Fruit fly (Drosophila melanogaster): ENCODE results near the gene Seipin.
"Not testable (repeated sequence)": the region's sequence is repeated elsewhere in the genome, so short reads cannot be mapped to it uniquely, and the experiment has no call there.

The Seipin gene

DNA sequence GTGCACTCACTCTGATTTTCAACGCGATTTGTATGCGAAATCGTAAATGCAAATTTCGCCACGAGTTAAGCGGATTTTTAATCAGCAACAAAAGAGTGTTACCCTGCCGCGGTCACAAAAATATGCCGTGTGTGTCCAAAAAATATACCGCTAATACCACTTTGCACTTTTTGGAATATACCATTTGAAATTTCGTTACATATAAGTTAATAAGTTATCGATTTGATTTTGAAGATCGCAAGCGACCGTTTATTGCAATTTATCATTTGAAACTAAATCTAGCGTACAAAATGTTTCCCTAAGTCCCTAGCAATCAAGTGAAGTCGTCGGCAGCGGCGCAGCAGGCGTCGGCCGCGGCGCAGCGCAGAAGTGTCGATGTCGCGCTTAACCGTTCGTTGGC, 9.4 kb upstream of the Seipin start, which contains the start of gene eIF3g1:
eIF3g1 (minus strand) TSS at position 101 of the 400 bp plus-strand sequence.
- TF ChIP-seq tai, Dfd, rgr (GFP tag; optimal IDR thresholded peaks at IDR 0.05): not testable (repeated sequence)

DNA sequence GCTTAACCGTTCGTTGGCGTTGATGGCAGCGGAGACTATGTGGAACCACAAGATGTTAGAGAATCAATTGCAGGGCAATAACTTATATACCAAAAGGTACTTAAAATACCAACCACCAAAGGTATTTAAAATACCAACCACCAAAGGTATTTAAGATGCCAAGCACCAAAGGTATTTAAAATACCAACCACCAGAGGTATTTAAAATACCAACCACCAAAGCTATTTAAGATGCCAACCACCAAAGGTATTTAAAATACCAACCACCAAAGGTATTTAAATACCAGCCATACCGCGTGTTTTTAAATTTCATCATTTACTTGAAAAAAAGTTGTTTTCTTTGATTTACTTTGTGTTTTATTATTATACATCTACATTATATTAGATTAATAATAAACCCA, 2.2 kb upstream of the Seipin start:
- TF ChIP-seq h (GFP tag; optimal IDR thresholded peaks at IDR 0.05) (no peak), br (GFP tag; optimal IDR thresholded peaks at IDR 0.05) (no peak), woc (GFP tag; optimal IDR thresholded peaks at IDR 0.05) (no peak), CG9705 (GFP tag; optimal IDR thresholded peaks at IDR 0.05) (no peak), fru (GFP tag; optimal IDR thresholded peaks at IDR 0.05) (no peak), Hr83 (GFP tag; optimal IDR thresholded peaks at IDR 0.05; ENCODE audit: poor library complexity, severe bottlenecking) (no peak), Dfd (GFP tag; optimal IDR thresholded peaks at IDR 0.05) (no peak), foxo (GFP tag; optimal IDR thresholded peaks at IDR 0.05) (no peak), Sp1 (GFP tag; optimal IDR thresholded peaks at IDR 0.05) (no peak), dsf (GFP tag; optimal IDR thresholded peaks at IDR 0.05; ENCODE audit: borderline replicate concordance) (no peak), psq (GFP tag; optimal IDR thresholded peaks at IDR 0.05) (no peak), Jra (GFP tag; optimal IDR thresholded peaks at IDR 0.05) (no peak), usp (GFP tag; optimal IDR thresholded peaks at IDR 0.05) (no peak), sv (GFP tag; optimal IDR thresholded peaks at IDR 0.05) (no peak), HLH106 (tag; optimal IDR thresholded peaks at IDR 0.05) (no peak), Myc (optimal IDR thresholded peaks at IDR 0.05) (no peak), N (GFP tag; optimal IDR thresholded peaks at IDR 0.05) (no peak), Hnf4 (GFP tag; optimal IDR thresholded peaks at IDR 0.05) (no peak)

DNA sequence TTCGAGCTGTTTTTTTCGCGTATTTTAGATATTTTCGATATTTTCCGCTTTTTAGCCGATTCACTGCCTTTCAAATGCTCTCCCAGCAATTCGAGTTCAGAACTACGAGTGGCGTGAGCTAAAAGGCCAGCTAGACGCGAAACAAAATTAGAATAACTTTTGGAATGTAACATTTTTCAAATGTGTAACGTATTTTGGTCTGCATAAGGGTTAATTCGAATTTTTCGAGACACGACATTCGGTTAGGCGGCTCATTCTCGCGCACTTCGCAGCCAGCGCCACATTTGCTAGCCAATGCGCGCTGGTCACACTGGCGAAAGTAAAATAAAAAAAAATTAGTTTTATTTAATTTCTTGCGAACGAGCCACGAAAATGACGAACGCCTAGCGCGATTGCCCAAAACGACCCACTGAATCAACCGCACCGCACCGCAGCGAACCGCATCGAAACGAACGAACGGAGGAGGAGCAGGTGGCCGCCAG, 5.0 kb downstream of the Seipin start, which contains the start of the genes brv3 and Pi4KIIIalpha:
brv3 (minus strand) TSS at position 51 of the 482 bp plus-strand sequence.
Pi4KIIIalpha (plus strand) TSS at position 280 of the 482 bp plus-strand sequence.
- TF ChIP-seq ey (GFP tag; optimal IDR thresholded peaks at IDR 0.05) (no peak), Myc (optimal IDR thresholded peaks at IDR 0.05) (no peak)

DNA sequence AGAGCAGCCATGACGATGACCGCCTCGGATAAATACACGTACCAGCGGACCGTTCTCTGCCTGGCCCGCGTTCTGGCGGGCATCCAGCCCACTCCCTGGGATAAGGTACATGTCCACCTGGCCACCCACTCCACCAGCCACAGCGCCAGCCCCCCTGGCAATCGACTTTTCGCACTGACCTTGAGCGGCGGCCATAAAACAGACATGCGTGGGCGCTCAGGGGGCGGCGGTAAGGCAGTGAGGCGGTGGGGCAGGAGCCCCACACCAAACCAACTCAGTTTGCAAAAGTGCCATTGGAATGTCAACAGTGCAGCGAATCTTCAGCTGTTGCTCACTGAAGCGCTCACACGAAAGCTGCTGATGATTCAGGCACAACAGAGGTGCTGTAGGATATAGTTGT, 5.4 kb downstream of the Seipin start:
- no peak for TF ChIP-seq ey (GFP tag; optimal IDR thresholded peaks at IDR 0.05)
- TF ChIP-seq rgr (GFP tag; optimal IDR thresholded peaks at IDR 0.05), result no peak
- no peak for TF ChIP-seq Sp1 (GFP tag; optimal IDR thresholded peaks at IDR 0.05)
- no peak for TF ChIP-seq sage (GFP tag; optimal IDR thresholded peaks at IDR 0.05)
- TF ChIP-seq HLH106 (tag; optimal IDR thresholded peaks at IDR 0.05), result no peak
- TF ChIP-seq Myc (optimal IDR thresholded peaks at IDR 0.05), result no peak
- TF ChIP-seq Mio (GFP tag; optimal IDR thresholded peaks at IDR 0.05), result no peak
- no peak for TF ChIP-seq CG9705 (GFP tag; optimal IDR thresholded peaks at IDR 0.05)

DNA sequence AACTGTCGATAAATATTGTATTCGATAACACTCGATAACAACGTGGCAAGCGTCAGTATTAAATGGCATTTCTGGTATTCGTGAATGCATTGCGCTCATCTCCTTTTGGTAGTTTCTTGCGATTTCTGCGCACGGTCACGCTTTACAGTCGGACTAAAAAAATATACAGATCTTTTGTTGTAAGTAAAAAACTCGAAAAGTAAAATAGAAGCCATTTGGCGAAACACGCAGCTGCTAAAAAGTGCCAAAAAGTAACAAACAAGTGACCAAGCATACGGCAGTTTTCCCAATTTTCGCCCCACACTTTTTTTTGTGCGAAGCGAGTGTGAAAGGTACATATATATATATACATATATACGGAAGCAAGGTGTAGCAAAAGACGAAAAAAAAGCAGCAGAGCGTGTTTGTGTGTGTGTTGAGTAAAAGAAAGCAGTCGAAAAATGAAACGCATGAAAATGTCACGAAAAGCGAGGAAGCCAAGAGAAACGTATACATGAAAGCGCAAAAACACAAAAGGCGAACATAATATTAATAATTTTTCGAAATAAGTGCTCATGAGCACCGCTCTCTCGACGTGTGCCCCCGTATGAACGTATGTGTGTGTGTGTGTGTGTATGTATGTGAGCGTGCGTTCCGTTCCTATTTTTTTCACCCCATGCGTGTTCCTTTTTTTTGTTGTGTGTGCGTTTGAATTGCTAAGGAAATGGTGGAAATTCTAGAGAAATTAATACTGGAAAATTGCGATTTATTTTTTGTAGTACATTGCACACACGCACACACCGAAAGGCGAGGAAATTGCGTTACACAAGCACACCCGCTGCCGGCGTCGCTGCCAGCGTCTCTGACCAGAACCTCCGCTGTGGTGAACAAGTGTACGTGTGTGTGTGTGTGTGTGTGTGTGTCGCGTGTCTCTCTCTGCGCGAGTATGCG, 14.5 kb downstream of the Seipin start, which contains the start of gene sgg:
sgg (plus strand) TSS at position 106 of the 930 bp plus-strand sequence.
- TF ChIP-seq h (GFP tag; optimal IDR thresholded peaks at IDR 0.05), result peak; percentile 66
- peak; percentile 64 for TF ChIP-seq psq (GFP tag; optimal IDR thresholded peaks at IDR 0.05)
- no peak for TF ChIP-seq dmrt93B (GFP tag; optimal IDR thresholded peaks at IDR 0.05)
- TF ChIP-seq pan (optimal IDR thresholded peaks at IDR 0.05), result no peak
- TF ChIP-seq jim (GFP tag; optimal IDR thresholded peaks at IDR 0.05), result no peak
- TF ChIP-seq Mio (GFP tag; optimal IDR thresholded peaks at IDR 0.05), result no peak
- TF ChIP-seq Rel (GFP tag; optimal IDR thresholded peaks at IDR 0.05), result no peak
- TF ChIP-seq Rel (tag; optimal IDR thresholded peaks at IDR 0.05), result peak; percentile 30
- TF ChIP-seq Hr83 (GFP tag; optimal IDR thresholded peaks at IDR 0.05; ENCODE audit: poor library complexity, severe bottlenecking), result peak; percentile 22
- TF ChIP-seq N (GFP tag; optimal IDR thresholded peaks at IDR 0.05), result peak; percentile 74
- TF ChIP-seq woc (GFP tag; optimal IDR thresholded peaks at IDR 0.05), result no peak

DNA sequence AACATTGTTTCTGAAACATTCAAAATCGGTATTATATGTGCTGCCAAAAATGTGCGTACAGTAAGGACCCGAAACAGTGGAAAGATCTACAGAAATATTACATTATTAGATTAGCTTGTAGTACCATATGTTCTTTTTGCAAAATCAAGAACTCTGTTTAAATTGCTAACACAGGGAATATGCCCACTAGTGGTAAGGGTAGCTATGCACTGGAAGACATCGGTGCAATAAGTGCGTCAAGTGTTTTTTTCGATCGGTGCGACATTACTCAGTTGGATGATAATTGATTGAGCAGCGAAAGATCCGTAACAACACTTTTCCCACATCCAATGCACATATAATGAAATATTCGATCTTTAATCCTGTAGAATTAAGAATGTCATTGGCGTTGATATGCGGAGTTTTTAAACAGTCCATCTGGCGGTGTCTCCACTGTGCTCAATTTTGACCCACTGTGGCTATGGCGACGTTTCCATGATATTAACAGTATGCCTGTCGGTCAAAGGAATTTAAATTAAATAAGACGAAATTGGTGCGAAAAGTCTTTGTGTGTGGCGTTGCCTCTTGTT, 15.6 kb downstream of the Seipin start:
- no peak for TF ChIP-seq jim (GFP tag; optimal IDR thresholded peaks at IDR 0.05)
- TF ChIP-seq Dif (GFP tag; optimal IDR thresholded peaks at IDR 0.05; ENCODE audit: partially characterized antibody), result no peak
- no peak for TF ChIP-seq CrebA (GFP tag; optimal IDR thresholded peaks at IDR 0.05; ENCODE audit: borderline replicate concordance)
- peak; percentile 15 for TF ChIP-seq ey (GFP tag; optimal IDR thresholded peaks at IDR 0.05)
- TF ChIP-seq rgr (GFP tag; optimal IDR thresholded peaks at IDR 0.05), result peak; percentile 34
- TF ChIP-seq GATAd (GFP tag; optimal IDR thresholded peaks at IDR 0.05), result no peak
- TF ChIP-seq Vsx2 (GFP tag; optimal IDR thresholded peaks at IDR 0.05; ENCODE audit: partially characterized antibody), result no peak
- no peak for TF ChIP-seq h (GFP tag; optimal IDR thresholded peaks at IDR 0.05)
- no peak for TF ChIP-seq dl (GFP tag; optimal IDR thresholded peaks at IDR 0.05; ENCODE audit: insufficient read depth in 1 of 2, partially characterized antibody in 2 of 2)
- TF ChIP-seq Hnf4 (GFP tag; optimal IDR thresholded peaks at IDR 0.05), result no peak
- no peak for TF ChIP-seq HLH106 (tag; optimal IDR thresholded peaks at IDR 0.05)
- peak in 1 of 2 experiments; percentile 27 for TF ChIP-seq foxo (GFP tag; optimal IDR thresholded peaks at IDR 0.05)
- no peak for TF ChIP-seq CG32264 (GFP tag; optimal IDR thresholded peaks at IDR 0.05)
- TF ChIP-seq Dfd (GFP tag; optimal IDR thresholded peaks at IDR 0.05), result no peak
- TF ChIP-seq dsf (GFP tag; optimal IDR thresholded peaks at IDR 0.05; ENCODE audit: borderline replicate concordance), result no peak
- no peak for TF ChIP-seq Myc (optimal IDR thresholded peaks at IDR 0.05)
- no peak for TF ChIP-seq Sp1 (GFP tag; optimal IDR thresholded peaks at IDR 0.05)
- TF ChIP-seq fru (GFP tag; optimal IDR thresholded peaks at IDR 0.05), result no peak
- TF ChIP-seq br (GFP tag; optimal IDR thresholded peaks at IDR 0.05), result peak; percentile 6
- TF ChIP-seq Rel (GFP tag; optimal IDR thresholded peaks at IDR 0.05), result no peak
- no peak for TF ChIP-seq Rel (tag; optimal IDR thresholded peaks at IDR 0.05)
